Worm (Caenorhabditis elegans): Measurements from ENCODE around the gene F41E6.1.

F41E6.1 gene

ce11 chrV:8651007-8651711, 28.7 kb downstream of the F41E6.1 start (continued):
- TF ChIP-seq mep-1 (tag; optimal IDR thresholded peaks at IDR 0.05) (peak; percentile 56), gei-8 (GFP tag; optimal IDR thresholded peaks at IDR 0.05) (peak; percentile 92), daf-19 (GFP tag; conservative IDR thresholded peaks at IDR 0.05) (no peak), nhr-48 (tag; optimal IDR thresholded peaks at IDR 0.05) (peak; percentile 94), F44E2.7 (GFP tag; IDR thresholded peaks at IDR 0.05) (no peak), aly-2 (tag; optimal IDR thresholded peaks at IDR 0.05) (no peak), sdz-12 (GFP tag; optimal IDR thresholded peaks at IDR 0.05) (no peak), nhr-42 (GFP tag; IDR thresholded peaks at IDR 0.05) (no peak), zip-2 (tag; optimal IDR thresholded peaks at IDR 0.05) (no peak), mxl-3 (GFP tag; optimal IDR thresholded peaks at IDR 0.05) (peak; percentile 42)

ce11 chrV:8652177-8652576, 29.8 kb downstream of the F41E6.1 start:
- TF ChIP-seq nhr-48 (tag; optimal IDR thresholded peaks at IDR 0.05) = no peak
- peak; percentile 5 for TF ChIP-seq hlh-11 (tag; optimal IDR thresholded peaks at IDR 0.05)
- peak; percentile 81 for TF ChIP-seq aha-1 (tag)
- peak in 1 of 2 experiments; percentile 93 for TF ChIP-seq unc-62 (GFP tag; optimal IDR thresholded peaks at IDR 0.05 in 1 of 2)
- TF ChIP-seq unc-62 (tag; optimal IDR thresholded peaks at IDR 0.05) = no peak
- no peak for TF ChIP-seq mep-1 (tag; optimal IDR thresholded peaks at IDR 0.05)
- TF ChIP-seq mxl-3 (GFP tag; optimal IDR thresholded peaks at IDR 0.05) = peak; percentile 1
- TF ChIP-seq nhr-25 (tag; optimal IDR thresholded peaks at IDR 0.05; ENCODE audit: borderline replicate concordance, insufficient read depth) = no peak
- no peak for TF ChIP-seq lin-1 (GFP tag; IDR thresholded peaks at IDR 0.05)
- TF ChIP-seq nhr-28 (tag; optimal IDR thresholded peaks at IDR 0.05) = peak; percentile 6

- TF ChIP-seq nhr-48 (tag; optimal IDR thresholded peaks at IDR 0.05) (peak; percentile 67), php-3 (GFP tag; IDR thresholded peaks at IDR 0.05) (peak; percentile 88), nhr-25 (tag; optimal IDR thresholded peaks at IDR 0.05; ENCODE audit: borderline replicate concordance, insufficient read depth) (peak; percentile 68), dve-1 (tag; optimal IDR thresholded peaks at IDR 0.05; ENCODE audit: insufficient read depth) (no peak), ceh-82 (tag; optimal IDR thresholded peaks at IDR 0.05) (no peak), Y75B8A.6 (GFP tag; IDR thresholded peaks at IDR 0.05) (no peak), dmd-6 (GFP tag; IDR thresholded peaks at IDR 0.05) (peak; percentile 92), tra-1 (GFP tag; IDR thresholded peaks at IDR 0.05) (peak; percentile 89; the same call in 1 of the 2 replicates), ces-1 (GFP tag; optimal IDR thresholded peaks at IDR 0.05) (no peak), hlh-30 (tag; optimal IDR thresholded peaks at IDR 0.05; ENCODE audit: insufficient read depth) (peak; percentile 10), unc-62 (GFP tag; optimal IDR thresholded peaks at IDR 0.05 in 1 of 2) (peak in 1 of 2 experiments; percentile 92), unc-62 (tag; optimal IDR thresholded peaks at IDR 0.05) (no peak), zfp-2 (tag; optimal IDR thresholded peaks at IDR 0.05) (no peak), attf-4 (tag; optimal IDR thresholded peaks at IDR 0.05) (no peak), Y48G9A.11 (GFP tag; IDR thresholded peaks at IDR 0.05) (no peak), rbr-2 (tag; optimal IDR thresholded peaks at IDR 0.05) (no peak), mxl-2 (GFP tag; conservative IDR thresholded peaks at IDR 0.05) (0 out of 2 replicates have a peak, but pooled peaks have one; percentile 27), aha-1 (tag) (peak; percentile 87), hif-1 (tag; optimal IDR thresholded peaks at IDR 0.05) (peak; percentile 30 to 73), hlh-11 (tag; optimal IDR thresholded peaks at IDR 0.05) (peak; percentile 63), hmg-1.1 (GFP tag; IDR thresholded peaks at IDR 0.05) (0 out of 2 replicates have a peak, but pooled peaks have one; percentile 13), ceh-20 (GFP tag; IDR thresholded peaks at IDR 0.05) (peak; percentile 91), nhr-76 (tag; optimal IDR thresholded peaks at IDR 0.05) (no peak), nhr-11 (tag; optimal IDR thresholded peaks at IDR 0.05) (no peak), ceh-62 (tag; optimal IDR thresholded peaks at IDR 0.05) (no peak), nhr-28 (tag; optimal IDR thresholded peaks at IDR 0.05) (peak; percentile 61)
Observed at ce11 chrV:8653080-8653821, 30.8 kb downstream of the F41E6.1 start.
